Fruit fly (Drosophila melanogaster) whole organism, wandering third instar larva: ENCODE data around the gene Lon.

ENCODE experiments used
- Abd-B ChIP-seq: fragments of >200 bp; optimal IDR thresholded peaks from 2 replicates; lab custom pipeline; 2017; ENCODE audit warnings: missing biosample characterization, missing genetic modification characterization
- CG32264 ChIP-seq: fragments of 200-800 bp; sonication (Bioruptor generic); optimal IDR thresholded peaks from 2 replicates; lab custom pipeline; 2016; ENCODE audit warnings: missing biosample characterization, missing genetic modification characterization
- CG9705 ChIP-seq: fragments of 200-800 bp; sonication (Bioruptor generic); optimal IDR thresholded peaks from 2 replicates; lab custom pipeline; 2018; ENCODE audit warnings: missing biosample characterization, mild to moderate bottlenecking, missing genetic modification characterization
- CrebA ChIP-seq: fragments of 200-800 bp; sonication (Bioruptor generic); optimal IDR thresholded peaks from 2 replicates; lab custom pipeline; 2016; ENCODE audit warnings: missing biosample characterization, mild to moderate bottlenecking, missing genetic modification characterization, borderline replicate concordance
- Dfd ChIP-seq: fragments of >200 bp; optimal IDR thresholded peaks from 2 replicates; lab custom pipeline; 2017; ENCODE audit warnings: missing biosample characterization, missing genetic modification characterization
- Dif ChIP-seq: fragments of 200-275, 200-300 bp; sonication (Bioruptor generic); optimal IDR thresholded peaks from 2 replicates; lab custom pipeline; 2018; ENCODE audit warnings: missing biosample characterization, missing genetic modification characterization; ENCODE audit not compliant: partially characterized antibody
- GATAd ChIP-seq: sonication (Bioruptor generic); optimal IDR thresholded peaks from 2 replicates; lab custom pipeline; 2016; ENCODE audit warnings: missing biosample characterization, missing genetic modification characterization
- HLH106 ChIP-seq: fragments of 200-800 bp; optimal IDR thresholded peaks from 3 replicates; lab custom pipeline; 2019; ENCODE audit warnings: missing biosample characterization, mild to moderate bottlenecking, missing genetic modification characterization, moderate library complexity
- Hnf4 ChIP-seq: fragments of 200-800 bp; sonication (Bioruptor generic); optimal IDR thresholded peaks from 2 replicates; lab custom pipeline; 2016; ENCODE audit warnings: missing biosample characterization, mild to moderate bottlenecking, missing genetic modification characterization
- Hr78 ChIP-seq: fragments of >200 bp; optimal IDR thresholded peaks from 2 replicates; lab custom pipeline; 2017; ENCODE audit warnings: missing biosample characterization, missing genetic modification characterization
- Hr83 ChIP-seq: fragments of 200-300 bp; sonication (Bioruptor generic); optimal IDR thresholded peaks from 2 replicates; lab custom pipeline; 2016; ENCODE audit warnings: missing biosample characterization, mild to moderate bottlenecking, missing genetic modification characterization, moderate library complexity; ENCODE audit not compliant: poor library complexity, severe bottlenecking
- Jra ChIP-seq: sonication (Bioruptor generic); optimal IDR thresholded peaks from 2 replicates; lab custom pipeline; 2016; ENCODE audit warnings: missing biosample characterization, missing genetic modification characterization
- Mio ChIP-seq: sonication (Bioruptor generic); optimal IDR thresholded peaks from 2 replicates; lab custom pipeline; 2016; ENCODE audit warnings: missing biosample characterization, missing genetic modification characterization
- Myc ChIP-seq: fragments of >200 bp; optimal IDR thresholded peaks from 2 replicates; lab custom pipeline; 2017
- N ChIP-seq: fragments of >200 bp; optimal IDR thresholded peaks from 2 replicates; lab custom pipeline; 2018; ENCODE audit warnings: missing biosample characterization, missing external identifiers, missing genetic modification characterization
- OdsH ChIP-seq: fragments of 200-800 bp; sonication (Bioruptor generic); optimal IDR thresholded peaks from 2 replicates; lab custom pipeline; 2016; ENCODE audit warnings: missing biosample characterization, mild to moderate bottlenecking, missing genetic modification characterization
- Rel ChIP-seq, 2 experiments: fragments of 200-800 bp; sonication (Bioruptor generic) in 1 of 2; optimal IDR thresholded peaks; 2 replicates in 1 of 2; 3 replicates in 1 of 2; lab custom pipeline; 2016 to 2019; ENCODE audit warnings: mild to moderate bottlenecking in 2 of 2, missing biosample characterization in 2 of 2, missing genetic modification characterization in 2 of 2, moderate library complexity in 1 of 2
- Sp1 ChIP-seq: fragments of 200-800 bp; sonication (Bioruptor generic); optimal IDR thresholded peaks from 3 replicates; lab custom pipeline; 2019; ENCODE audit warnings: missing biosample characterization, mild to moderate bottlenecking, missing genetic modification characterization, moderate library complexity
- Vsx2 ChIP-seq: fragments of 200-300, 225-300 bp; sonication (Bioruptor generic); optimal IDR thresholded peaks from 2 replicates; lab custom pipeline; 2018; ENCODE audit warnings: missing biosample characterization, missing genetic modification characterization; ENCODE audit not compliant: partially characterized antibody
- br ChIP-seq: fragments of 200-800 bp; sonication (Bioruptor generic); optimal IDR thresholded peaks from 2 replicates; lab custom pipeline; 2016; ENCODE audit warnings: missing biosample characterization, missing genetic modification characterization
- brk ChIP-seq: fragments of 200-800 bp; sonication (Bioruptor generic); optimal IDR thresholded peaks from 2 replicates; lab custom pipeline; 2016; ENCODE audit warnings: missing biosample characterization, mild to moderate bottlenecking, missing genetic modification characterization
- dl ChIP-seq, 2 experiments: fragments of 175-275, 200-275 bp in 1 of 2; fragments of 200-275 bp in 1 of 2; sonication (Bioruptor generic); optimal IDR thresholded peaks; lab custom pipeline; 2018; ENCODE audit warnings: mild to moderate bottlenecking in 2 of 2, missing biosample characterization in 2 of 2, missing genetic modification characterization in 2 of 2, moderate library complexity in 2 of 2; ENCODE audit not compliant: partially characterized antibody in 2 of 2, insufficient read depth in 1 of 2
- dmrt93B ChIP-seq: fragments of 200-800 bp; sonication (Bioruptor generic); optimal IDR thresholded peaks from 2 replicates; lab custom pipeline; 2018; ENCODE audit warnings: missing biosample characterization, mild to moderate bottlenecking, missing genetic modification characterization
- dsf ChIP-seq: sonication (Bioruptor generic); optimal IDR thresholded peaks from 2 replicates; lab custom pipeline; 2016; ENCODE audit warnings: missing biosample characterization, missing genetic modification characterization, borderline replicate concordance
- ey ChIP-seq: fragments of 200-800 bp; sonication (Bioruptor generic); optimal IDR thresholded peaks from 2 replicates; lab custom pipeline; 2016; ENCODE audit warnings: missing biosample characterization, missing genetic modification characterization
- foxo ChIP-seq, 2 experiments: fragments of 200-800 bp; sonication (Bioruptor generic); optimal IDR thresholded peaks; 2 replicates in 1 of 2; 3 replicates in 1 of 2; lab custom pipeline; 2016 to 2017; ENCODE audit warnings: missing biosample characterization in 2 of 2, missing genetic modification characterization in 2 of 2
- fru ChIP-seq: fragments of 200-800 bp; sonication (Bioruptor generic); optimal IDR thresholded peaks from 3 replicates; lab custom pipeline; 2016; ENCODE audit warnings: missing biosample characterization, mild to moderate bottlenecking, missing genetic modification characterization
- h ChIP-seq: fragments of 200-800 bp; sonication (Bioruptor generic); optimal IDR thresholded peaks from 3 replicates; lab custom pipeline; 2016; ENCODE audit warnings: missing biosample characterization, mild to moderate bottlenecking, missing genetic modification characterization
- jim ChIP-seq: fragments of 175-275, 200-325 bp; sonication (Bioruptor generic); optimal IDR thresholded peaks from 2 replicates; lab custom pipeline; 2016; ENCODE audit warnings: missing biosample characterization, mild to moderate bottlenecking, missing genetic modification characterization
- lola ChIP-seq: fragments of >200 bp; optimal IDR thresholded peaks from 2 replicates; lab custom pipeline; 2017; ENCODE audit warnings: missing biosample characterization, missing genetic modification characterization
- pan ChIP-seq: fragments of >200 bp; optimal IDR thresholded peaks from 2 replicates; lab custom pipeline; 2017
- psq ChIP-seq: fragments of 200-800 bp; sonication (Bioruptor generic); optimal IDR thresholded peaks from 3 replicates; lab custom pipeline; 2017; ENCODE audit warnings: missing biosample characterization, mild to moderate bottlenecking, missing genetic modification characterization, moderate library complexity
- rgr ChIP-seq: fragments of 200-800 bp; sonication (Bioruptor generic); optimal IDR thresholded peaks from 3 replicates; lab custom pipeline; 2016; ENCODE audit warnings: missing biosample characterization, mild to moderate bottlenecking, missing genetic modification characterization
- sage ChIP-seq: fragments of 200-800 bp; sonication (Bioruptor generic); optimal IDR thresholded peaks from 2 replicates; lab custom pipeline; 2016; ENCODE audit warnings: missing biosample characterization, mild to moderate bottlenecking, missing genetic modification characterization
- sv ChIP-seq: fragments of 200-800 bp; sonication (Bioruptor generic); optimal IDR thresholded peaks from 3 replicates; lab custom pipeline; 2016; ENCODE audit warnings: missing biosample characterization, missing genetic modification characterization
- tai ChIP-seq: sonication (Bioruptor generic); optimal IDR thresholded peaks from 2 replicates; lab custom pipeline; 2016; ENCODE audit warnings: missing biosample characterization, missing genetic modification characterization
- usp ChIP-seq: fragments of >200 bp; optimal IDR thresholded peaks from 2 replicates; lab custom pipeline; 2017; ENCODE audit warnings: missing biosample characterization, missing genetic modification characterization
- woc ChIP-seq: sonication (Bioruptor generic); optimal IDR thresholded peaks from 2 replicates; lab custom pipeline; 2016; ENCODE audit warnings: missing biosample characterization, mild to moderate bottlenecking, missing genetic modification characterization

The Lon gene

DNA sequence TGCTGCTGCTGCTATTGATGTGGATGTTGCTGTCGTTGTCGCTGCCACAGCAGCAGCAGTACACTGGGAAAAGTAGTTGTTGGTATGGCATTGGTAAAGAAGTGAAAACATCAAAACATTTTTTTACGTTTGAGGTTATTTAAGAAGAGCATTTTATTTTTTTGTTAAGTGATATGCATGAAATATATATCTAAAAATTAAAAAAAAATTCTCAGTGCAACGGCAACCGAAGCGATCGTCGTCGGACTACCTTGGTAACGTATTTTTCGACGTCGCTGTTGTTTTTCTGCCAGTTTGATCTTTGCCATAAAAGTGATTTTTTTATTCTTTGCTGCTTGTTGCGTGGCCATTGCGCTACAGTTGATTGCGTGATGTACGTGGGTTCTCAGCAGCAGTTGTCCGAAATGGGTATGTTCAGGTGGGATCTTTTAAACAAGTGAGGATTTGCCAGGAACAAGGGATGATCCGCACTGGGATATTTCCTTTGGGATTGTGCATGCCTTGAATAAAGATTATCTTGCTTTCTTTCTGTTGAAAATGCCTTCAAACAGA lies 51.2 kb downstream of the Lon start:
- TF ChIP-seq h (GFP tag; lab: Kevin White, UChicago) (peak; percentile 99), Dfd (GFP tag; lab: Kevin White, UChicago) (peak; percentile 91), Hnf4 (GFP tag; lab: Kevin White, UChicago) (peak; percentile 98), br (peak; percentile 98), rgr (GFP tag; lab: Kevin White, UChicago) (peak; percentile 99), ey (GFP tag; lab: Kevin White, UChicago) (peak; percentile 98), usp (GFP tag; lab: Kevin White, UChicago) (no peak), Mio (peak; percentile 63), CrebA (GFP tag; lab: Kevin White, UChicago) (peak; percentile 83), psq (GFP tag; lab: Kevin White, UChicago) (peak; percentile 96), N (GFP tag; lab: Kevin White, UChicago) (no peak), Rel (GFP tag; optimal IDR thresholded peaks at IDR 0.05; lab: Kevin White, UChicago) (peak; percentile 97), Rel (tag; optimal IDR thresholded peaks at IDR 0.05; lab: Kevin White, UChicago) (peak; percentile 95), pan (lab: Kevin White, UChicago) (no peak), Abd-B (no peak), OdsH (peak; percentile 99), dl (GFP tag; optimal IDR thresholded peaks at IDR 0.05; lab: Kevin White, UChicago; ENCODE audit: insufficient read depth in 1 of 2, partially characterized antibody in 2 of 2) (no peak), sv (GFP tag; lab: Kevin White, UChicago) (peak; percentile 93), Sp1 (peak; percentile 99), dmrt93B (peak; percentile 97), Vsx2 (GFP tag; lab: Kevin White, UChicago) (peak; percentile 32), dsf (peak; percentile 93), foxo (GFP tag; optimal IDR thresholded peaks at IDR 0.05; lab: Kevin White, UChicago) (peak; percentile 77 to 99), brk (GFP tag; lab: Kevin White, UChicago) (peak; percentile 97), sage (GFP tag; lab: Kevin White, UChicago) (peak; percentile 97), fru (GFP tag; lab: Kevin White, UChicago) (peak; percentile 99), HLH106 (tag; lab: Kevin White, UChicago) (peak; percentile 99), tai (GFP tag; lab: Kevin White, UChicago) (peak; percentile 92), jim (GFP tag; lab: Kevin White, UChicago) (peak; percentile 55), Jra (peak; percentile 94), CG9705 (GFP tag; lab: Kevin White, UChicago) (peak; percentile 99), GATAd (GFP tag; lab: Kevin White, UChicago) (no peak), CG32264 (GFP tag; lab: Kevin White, UChicago) (peak; percentile 94), Hr83 (GFP tag; lab: Kevin White, UChicago) (no peak), woc (GFP tag; lab: Kevin White, UChicago) (peak; percentile 96), lola (no peak)

dm6 chr3L:19560005-19560694 lies 51.8 kb downstream of the Lon start:
- TF ChIP-seq CG32264 (GFP tag; lab: Kevin White, UChicago) (no peak), pan (lab: Kevin White, UChicago) (no peak), br (no peak), Dif (peak; percentile 28), lola (no peak), dl (GFP tag; optimal IDR thresholded peaks at IDR 0.05; lab: Kevin White, UChicago; ENCODE audit: insufficient read depth in 1 of 2, partially characterized antibody in 2 of 2) (no peak), N (GFP tag; lab: Kevin White, UChicago) (no peak), Hr78 (GFP tag; lab: Kevin White, UChicago) (no peak), Hnf4 (GFP tag; lab: Kevin White, UChicago) (no peak), Rel (GFP tag; optimal IDR thresholded peaks at IDR 0.05; lab: Kevin White, UChicago) (no peak), Rel (tag; optimal IDR thresholded peaks at IDR 0.05; lab: Kevin White, UChicago) (peak; percentile 8), Myc (lab: Kevin White, UChicago) (no peak), Hr83 (GFP tag; lab: Kevin White, UChicago) (peak; percentile 12), Jra (no peak), psq (GFP tag; lab: Kevin White, UChicago) (no peak), CrebA (GFP tag; lab: Kevin White, UChicago) (no peak)
